Worm (Caenorhabditis elegans): ENCODE data around the gene C10C6.13.

DNA sequence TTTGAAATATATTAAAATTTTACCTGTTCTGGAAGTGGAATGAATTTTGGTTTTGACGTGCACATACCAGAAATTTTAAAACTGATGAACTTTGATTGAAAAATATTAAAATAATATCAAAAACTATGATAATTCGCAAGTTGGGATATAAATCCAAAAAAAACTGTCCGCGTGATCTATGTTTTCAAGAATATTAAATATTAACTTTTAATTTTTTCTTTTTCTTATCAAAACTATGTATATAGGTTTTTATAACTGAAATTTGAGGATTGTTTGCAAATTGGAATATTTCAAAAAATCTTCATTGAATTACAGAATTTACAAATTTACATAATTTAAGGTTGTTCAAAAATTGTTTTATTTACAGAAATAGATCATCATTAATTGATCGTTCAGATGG lies 4.4 kb downstream of the C10C6.13 start, which contains the start of gene C10C6.3:
- TF ChIP-seq T22C8.4 (GFP tag; IDR thresholded peaks at IDR 0.05) = no peak
- TF ChIP-seq ztf-23 (GFP tag; IDR thresholded peaks at IDR 0.05) = no peak
- no peak for TF ChIP-seq tab-1 (GFP tag; IDR thresholded peaks at IDR 0.05)
- no peak for TF ChIP-seq flt-1 (GFP tag; IDR thresholded peaks at IDR 0.05)
- TF ChIP-seq ref-1 (GFP tag; conservative IDR thresholded peaks at IDR 0.05) = no peak
- TF ChIP-seq cog-1 (tag; optimal IDR thresholded peaks at IDR 0.05) = no peak

Measured in whole organism, midembryonic.